In the genomic region with DNA sequence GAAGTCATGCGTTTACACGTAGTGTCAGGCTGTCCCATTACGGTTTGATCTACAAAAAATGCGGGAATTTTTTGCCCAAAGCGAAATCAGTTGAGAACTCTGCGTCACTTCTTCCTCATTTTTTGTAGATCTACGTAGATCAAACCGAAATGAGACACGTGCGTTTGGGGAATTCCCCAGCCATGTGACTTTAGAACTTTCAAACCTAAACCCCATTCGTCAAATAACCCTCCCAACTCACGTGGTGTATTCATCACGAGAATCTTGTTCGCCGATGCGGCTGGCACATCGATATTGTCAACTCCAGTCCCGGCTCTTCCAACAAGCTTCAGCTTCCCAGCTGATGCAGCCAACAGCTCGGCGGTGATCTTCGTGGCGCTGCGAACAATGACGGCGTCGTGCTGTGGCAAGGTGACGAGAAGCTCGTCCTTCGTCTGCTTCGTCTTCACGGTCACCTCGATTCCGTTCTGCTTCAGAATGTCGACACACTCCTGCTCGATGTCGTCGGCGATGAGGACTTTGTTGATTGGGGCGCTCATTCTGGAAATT, we compare ENCODE assay signal across 5 worm cellular contexts.
TF ChIP-seq lines count a peak whose summit lies in the region.

A gene (minus strand): TSS at position 540 of the 549 bp plus-strand sequence.

TF ChIP-seq in whole organism, L1 larva, 84 proteins besides CTCF, POLR2A, EP300 and RAD21:
- peak; percentile 78 for TF ChIP-seq nhr-85 (tag; lab: Kevin White, UChicago)
- TF ChIP-seq blmp-1 (tag; optimal IDR thresholded peaks at IDR 0.05; lab: Kevin White, UChicago) = no peak
- no peak for TF ChIP-seq efl-1 (optimal IDR thresholded peaks at IDR 0.05; lab: Kevin White, UChicago)
- peak in 1 of 2 experiments; percentile 69 for TF ChIP-seq efl-1 (GFP tag; optimal IDR thresholded peaks at IDR 0.05 in 1 of 2; lab: Kevin White, UChicago)
- 0 out of 2 replicates have a peak, but pooled peaks have one; percentile 35 for TF ChIP-seq nhr-19 (GFP tag; conservative IDR thresholded peaks at IDR 0.05; lab: Robert Waterston, UW)
- TF ChIP-seq nhr-12 (tag; optimal IDR thresholded peaks at IDR 0.05; lab: Kevin White, UChicago) = no peak
- TF ChIP-seq lin-35 (GFP tag; optimal IDR thresholded peaks at IDR 0.05; lab: Kevin White, UChicago) = peak in 1 of 2 experiments; percentile 44

TF ChIP-seq in whole organism, L2 larva, 48 proteins besides CTCF, POLR2A, EP300 and RAD21:
- peak; percentile 51 for TF ChIP-seq sma-9 (GFP tag; optimal IDR thresholded peaks at IDR 0.05; lab: Kevin White, UChicago)
- TF ChIP-seq sma-9 (tag; optimal IDR thresholded peaks at IDR 0.05; lab: Kevin White, UChicago) = no peak
- no peak for TF ChIP-seq unc-55 (GFP tag; optimal IDR thresholded peaks at IDR 0.05; lab: Kevin White, UChicago)

TF ChIP-seq in whole organism, L3 larva, 47 proteins besides CTCF, POLR2A, EP300 and RAD21:
- TF ChIP-seq nhr-11 (tag; optimal IDR thresholded peaks at IDR 0.05; lab: Kevin White, UChicago) (no peak), ztf-4 (tag; optimal IDR thresholded peaks at IDR 0.05; lab: Kevin White, UChicago) (no peak), nhr-43 (tag; optimal IDR thresholded peaks at IDR 0.05; lab: Kevin White, UChicago; ENCODE audit: poor library complexity, severe bottlenecking) (peak; percentile 5), R02D3.7 (tag; optimal IDR thresholded peaks at IDR 0.05; lab: Kevin White, UChicago) (no peak)

TF ChIP-seq in whole organism, L4 larva, 104 proteins besides CTCF, POLR2A, EP300 and RAD21 (continues in another document):
- TF ChIP-seq T20F7.1 (GFP tag; optimal IDR thresholded peaks at IDR 0.05; lab: Kevin White, UChicago) = no peak
- no peak for TF ChIP-seq zip-2 (tag; optimal IDR thresholded peaks at IDR 0.05; lab: Kevin White, UChicago)
- no peak for TF ChIP-seq daf-16 (GFP tag; optimal IDR thresholded peaks at IDR 0.05; lab: Kevin White, UChicago)
- TF ChIP-seq daf-16 (tag; optimal IDR thresholded peaks at IDR 0.05; lab: Kevin White, UChicago) = no peak
- TF ChIP-seq nhr-11 (tag; optimal IDR thresholded peaks at IDR 0.05; lab: Kevin White, UChicago) = no peak
- no peak for TF ChIP-seq zfp-3 (GFP tag; conservative IDR thresholded peaks at IDR 0.05; lab: Robert Waterston, UW)
- TF ChIP-seq php-3 (GFP tag; IDR thresholded peaks at IDR 0.05; lab: Robert Waterston, UW) = no peak
- TF ChIP-seq Y105C5A.15 (GFP tag; IDR thresholded peaks at IDR 0.05; lab: Robert Waterston, UW) = no peak
- TF ChIP-seq aha-1 (tag; lab: Kevin White, UChicago) = peak; percentile 84
- no peak for TF ChIP-seq nhr-41 (GFP tag; IDR thresholded peaks at IDR 0.05; lab: Robert Waterston, UW)
- TF ChIP-seq daf-12 (tag; optimal IDR thresholded peaks at IDR 0.05; lab: Kevin White, UChicago) = no peak
- TF ChIP-seq unc-62 (GFP tag; optimal IDR thresholded peaks at IDR 0.05 in 1 of 2; lab: Kevin White, UChicago) = peak in 1 of 2 experiments; percentile 18
- no peak for TF ChIP-seq unc-62 (tag; optimal IDR thresholded peaks at IDR 0.05; lab: Kevin White, UChicago)
- 0 out of 4 replicates have a peak, but pooled peaks of 1 of the 2 experiments have one; percentile 23 for TF ChIP-seq madf-5 (GFP tag; IDR thresholded peaks at IDR 0.05; lab: Robert Waterston, UW)
- TF ChIP-seq hlh-11 (tag; optimal IDR thresholded peaks at IDR 0.05; lab: Kevin White, UChicago) = no peak
- no peak for TF ChIP-seq pha-4 (GFP tag; IDR thresholded peaks at IDR 0.05; lab: Robert Waterston, UW)
- TF ChIP-seq pha-4 (tag; optimal IDR thresholded peaks at IDR 0.05; lab: Kevin White, UChicago) = no peak
- peak; percentile 74 for TF ChIP-seq set-16 (GFP tag; IDR thresholded peaks at IDR 0.05; lab: Robert Waterston, UW)
- no peak for TF ChIP-seq ZK546.5 (tag; optimal IDR thresholded peaks at IDR 0.05; lab: Kevin White, UChicago)
- no peak for TF ChIP-seq attf-4 (tag; optimal IDR thresholded peaks at IDR 0.05; lab: Kevin White, UChicago)
- TF ChIP-seq Y75B8A.6 (GFP tag; IDR thresholded peaks at IDR 0.05; lab: Robert Waterston, UW) = no peak
- no peak for TF ChIP-seq saeg-2 (GFP tag; IDR thresholded peaks at IDR 0.05; lab: Robert Waterston, UW)
- TF ChIP-seq mxl-3 (GFP tag; optimal IDR thresholded peaks at IDR 0.05; lab: Kevin White, UChicago) = no peak
- TF ChIP-seq nhr-42 (GFP tag; IDR thresholded peaks at IDR 0.05; lab: Robert Waterston, UW) = no peak
- TF ChIP-seq fkh-10 (GFP tag; optimal IDR thresholded peaks at IDR 0.05; lab: Kevin White, UChicago) = no peak
- TF ChIP-seq lin-29 (GFP tag; IDR thresholded peaks at IDR 0.05; lab: Robert Waterston, UW) = no peak
- no peak for TF ChIP-seq mes-2 (tag; optimal IDR thresholded peaks at IDR 0.05; lab: Kevin White, UChicago; ENCODE audit: poor library complexity, severe bottlenecking)
- no peak for TF ChIP-seq ztf-7 (tag; optimal IDR thresholded peaks at IDR 0.05; lab: Kevin White, UChicago)
- TF ChIP-seq dpl-1 (GFP tag; optimal IDR thresholded peaks at IDR 0.05; lab: Kevin White, UChicago) = no peak
- TF ChIP-seq lin-15B (tag; optimal IDR thresholded peaks at IDR 0.05; lab: Kevin White, UChicago) = no peak
- TF ChIP-seq Y48G9A.11 (GFP tag; IDR thresholded peaks at IDR 0.05; lab: Robert Waterston, UW) = no peak
- TF ChIP-seq F26F4.8 (GFP tag; conservative IDR thresholded peaks at IDR 0.05; lab: Robert Waterston, UW) = no peak
- no peak for TF ChIP-seq lin-13 (GFP tag; optimal IDR thresholded peaks at IDR 0.05; lab: Kevin White, UChicago)
- TF ChIP-seq Y5F2A.4 (GFP tag; optimal IDR thresholded peaks at IDR 0.05; lab: Kevin White, UChicago) = no peak
- TF ChIP-seq tag-97 (GFP tag; IDR thresholded peaks at IDR 0.05; lab: Robert Waterston, UW) = no peak
- TF ChIP-seq ceh-82 (tag; optimal IDR thresholded peaks at IDR 0.05; lab: Kevin White, UChicago) = no peak
- no peak for TF ChIP-seq spr-1 (tag; optimal IDR thresholded peaks at IDR 0.05; lab: Kevin White, UChicago)
- TF ChIP-seq nhr-6 (tag; optimal IDR thresholded peaks at IDR 0.05; lab: Kevin White, UChicago) = no peak

TF ChIP-seq in whole organism, young adult, 124 proteins besides CTCF, POLR2A, EP300 and RAD21:
- TF ChIP-seq F57A8.1 (GFP tag; optimal IDR thresholded peaks at IDR 0.05; lab: Kevin White, UChicago) = peak; percentile 23
- 0 out of 2 replicates have a peak, but pooled peaks have one; percentile 5 for TF ChIP-seq mcd-1 (GFP tag; IDR thresholded peaks at IDR 0.05; lab: Robert Waterston, UW)
- no peak for TF ChIP-seq F39B2.1 (GFP tag; IDR thresholded peaks at IDR 0.05; lab: Robert Waterston, UW)
- 0 out of 2 replicates have a peak, but pooled peaks have one; percentile 15 for TF ChIP-seq lin-26 (GFP tag; IDR thresholded peaks at IDR 0.05; lab: Robert Waterston, UW)
- TF ChIP-seq zfh-2 (GFP tag; conservative IDR thresholded peaks at IDR 0.05; lab: Robert Waterston, UW) = peak; percentile 40; the same call in 1 of the 2 replicates
